Worm (Caenorhabditis elegans): ENCODE data around the gene phlp-2.
A peak's percentile ranks its signal among the peaks of the same experiment; 100 is the strongest.

DNA sequence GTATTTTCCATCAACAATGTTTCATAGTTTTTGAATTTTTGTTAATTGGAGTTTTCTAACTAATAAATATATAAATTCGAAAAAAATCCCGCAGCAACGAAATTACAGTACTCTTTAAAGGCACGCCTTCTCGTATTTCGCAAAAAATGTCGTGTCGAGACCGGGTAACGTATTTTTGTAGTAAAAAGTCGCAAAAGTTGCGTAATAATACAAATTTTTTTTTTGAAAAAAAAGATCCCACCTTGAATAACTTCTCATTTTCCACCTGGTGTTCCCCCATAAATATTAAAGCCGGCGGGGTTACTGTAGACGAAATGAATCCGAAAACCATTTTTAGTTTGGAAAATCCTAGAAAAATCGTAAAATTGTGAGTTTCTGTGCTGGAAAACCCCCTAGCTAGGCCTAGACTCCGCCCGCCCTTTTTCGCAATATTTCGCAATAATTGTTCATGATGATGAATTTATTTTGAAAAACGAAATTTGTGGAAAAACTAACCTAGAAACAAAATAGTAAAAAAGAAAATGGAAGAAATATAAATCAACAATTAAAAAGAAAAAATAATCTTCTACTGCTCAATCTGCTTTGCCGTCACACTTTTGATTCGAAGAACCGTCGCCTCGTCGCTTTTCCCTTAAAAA lies 33.1 kb downstream of the phlp-2 start, which contains the start of gene F43C1.7:
- TF ChIP-seq nfya-1 (tag; optimal IDR thresholded peaks at IDR 0.05; ENCODE audit: borderline replicate concordance, insufficient read depth) (no peak), nfya-2 (GFP tag; IDR thresholded peaks at IDR 0.05) (no peak), madf-3 (GFP tag; IDR thresholded peaks at IDR 0.05) (no peak), ets-4 (GFP tag; optimal IDR thresholded peaks at IDR 0.05) (no peak), snpc-4 (GFP tag; optimal IDR thresholded peaks at IDR 0.05) (no peak), snpc-4 (tag; optimal IDR thresholded peaks at IDR 0.05) (no peak), dpl-1 (GFP tag; optimal IDR thresholded peaks at IDR 0.05) (no peak), unc-62 (GFP tag; optimal IDR thresholded peaks at IDR 0.05) (no peak), hrde-1 (tag; optimal IDR thresholded peaks at IDR 0.05; ENCODE audit: borderline replicate concordance) (no peak), C06A6.2 (GFP tag; conservative IDR thresholded peaks at IDR 0.05) (no peak), lin-35 (GFP tag; optimal IDR thresholded peaks at IDR 0.05) (no peak), him-1 (tag; optimal IDR thresholded peaks at IDR 0.05) (peak; percentile 76), F37B4.10 (GFP tag; IDR thresholded peaks at IDR 0.05) (no peak)
